Worm (Caenorhabditis elegans) whole organism, late embryonic: ENCODE data around the gene bath-39.

ENCODE experiments used
- elt-2 ChIP-seq: sonication (generic microtip); optimal IDR thresholded peaks from 2 replicates; lab custom pipeline; 2016; ENCODE audit warnings: missing genetic modification reagents, missing genetic modification characterization, missing compliant biosample characterization
- nfya-1 ChIP-seq: sonication (generic microtip); optimal IDR thresholded peaks from 2 replicates; lab custom pipeline; 2017; ENCODE audit warnings: missing genetic modification characterization, mild to moderate bottlenecking, missing compliant biosample characterization, antibody characterized with exemption, moderate library complexity
- pha-2 ChIP-seq: sonication (generic microtip); optimal IDR thresholded peaks from 2 replicates; lab custom pipeline; 2017; ENCODE audit warnings: mild to moderate bottlenecking, missing genetic modification characterization, missing compliant biosample characterization
- pha-4 ChIP-seq: fragments of 150-350 bp; optimal IDR thresholded peaks from 2 replicates; lab custom pipeline; 2018; ENCODE audit warnings: missing biosample characterization, missing genetic modification reagents, missing genetic modification characterization
- pqm-1 ChIP-seq: sonication (generic microtip); optimal IDR thresholded peaks from 2 replicates; lab custom pipeline; 2016; ENCODE audit warnings: missing genetic modification characterization, missing compliant biosample characterization

DNA sequence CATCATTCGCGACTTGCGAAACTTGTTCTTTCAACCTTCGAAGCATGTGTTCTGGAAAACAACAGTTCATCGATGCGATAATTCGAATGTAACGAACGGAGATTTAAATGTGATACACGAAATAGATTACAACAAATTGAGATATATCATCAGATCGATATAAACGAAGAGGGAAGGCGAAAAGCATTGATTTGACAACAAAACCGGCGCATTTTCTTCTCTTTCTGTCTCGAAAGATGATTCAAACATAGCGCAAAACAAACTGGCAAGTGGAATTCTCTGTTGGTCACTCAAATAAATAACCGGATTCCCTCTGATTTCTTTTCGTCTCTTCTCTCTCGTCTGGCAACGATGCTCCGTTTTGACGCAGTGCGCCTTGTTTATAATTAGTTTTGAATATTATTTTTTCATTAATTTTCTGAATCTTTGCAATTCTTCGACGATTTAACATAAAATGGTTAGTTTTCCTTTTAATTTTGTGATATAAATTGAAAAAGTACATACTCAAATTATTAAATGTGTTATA lies 38.1 kb downstream of the bath-39 start, which contains the start of the genes eea-1 and gut-2:
- TF ChIP-seq pqm-1 (tag; lab: Kevin White, UChicago), result no peak
- no peak for TF ChIP-seq pha-4
- peak; percentile 49 for TF ChIP-seq nfya-1
- TF ChIP-seq pha-2 (tag; lab: Kevin White, UChicago), result no peak
- TF ChIP-seq elt-2, result no peak
